Fruit fly (Drosophila melanogaster) whole organism, prepupa: ENCODE data around the gene Atg13.

Experiments
- CG31627 ChIP-seq: fragments of 200-800 bp; sonication (Bioruptor generic); optimal IDR thresholded peaks from 3 replicates; lab custom pipeline; 2016; ENCODE audit warnings: missing biosample characterization, missing genetic modification characterization
- CG34406 ChIP-seq: fragments of 200-800 bp; sonication (Bioruptor generic); optimal IDR thresholded peaks from 3 replicates; lab custom pipeline; 2016; ENCODE audit warnings: missing biosample characterization, missing genetic modification characterization
- CG6854 ChIP-seq: fragments of 200-800 bp; sonication (Bioruptor generic); optimal IDR thresholded peaks from 2 replicates; lab custom pipeline; 2017; ENCODE audit warnings: missing biosample characterization, mild to moderate bottlenecking, missing genetic modification characterization
- dac ChIP-seq: fragments of 200-800 bp; sonication (Bioruptor generic); optimal IDR thresholded peaks from 2 replicates; lab custom pipeline; 2017; ENCODE audit warnings: missing biosample characterization, mild to moderate bottlenecking, missing genetic modification characterization
- eg ChIP-seq: fragments of 200-800 bp; sonication (Bioruptor generic); IDR thresholded peaks from 3 replicates; pipeline ENCODE4 v1.3.6; 2022; ENCODE audit warnings: missing biosample characterization, missing genetic modification characterization
- fd59A ChIP-seq: fragments of 200-800 bp; sonication (Bioruptor generic); optimal IDR thresholded peaks from 2 replicates; lab custom pipeline; 2017; ENCODE audit warnings: missing biosample characterization, mild to moderate bottlenecking, missing genetic modification characterization, missing genetic modification reagents
- lz ChIP-seq: fragments of 200-800 bp; sonication (Bioruptor generic); optimal IDR thresholded peaks from 3 replicates; lab custom pipeline; 2016; ENCODE audit warnings: missing biosample characterization, missing genetic modification characterization

dm6 chr3R:8362259-8362876 is 12.8 kb downstream of the Atg13 start, which contains the start of the genes Veneno and CG7963:
- TF ChIP-seq CG31627 (GFP tag; lab: Kevin White, UChicago) (no peak), CG6854 (no peak), CG34406 (GFP tag; lab: Kevin White, UChicago) (no peak), dac (GFP tag; lab: Kevin White, UChicago) (no peak), lz (GFP tag; lab: Kevin White, UChicago) (no peak), eg (GFP tag; lab: Robert Waterston, UW) (no peak), fd59A (no peak)
